Worm (Caenorhabditis elegans): ENCODE results near the gene sfxn-1.4.

DNA sequence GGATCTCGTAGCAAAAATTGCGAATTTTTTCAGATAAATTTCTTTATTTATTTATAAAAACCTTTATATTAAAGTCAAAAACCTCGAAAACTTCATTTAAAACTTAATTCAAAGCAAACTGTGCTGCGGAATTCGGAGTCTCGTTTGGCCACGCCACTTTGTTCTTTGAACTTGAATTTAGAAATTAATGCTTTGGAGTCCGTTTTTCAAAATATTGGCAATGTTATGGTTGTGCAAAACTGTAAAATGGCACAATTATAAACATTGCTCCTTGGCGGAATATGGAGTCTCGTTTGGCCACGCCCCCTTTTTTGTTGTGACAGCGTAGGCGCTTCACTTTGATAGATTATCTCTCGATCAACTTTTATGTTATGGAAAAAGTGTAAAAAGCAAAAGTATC, 38.5 kb upstream of the sfxn-1.4 start:
- TF ChIP-seq ama-1 (optimal IDR thresholded peaks at IDR 0.05) (no peak), elt-2 (tag; optimal IDR thresholded peaks at IDR 0.05) (no peak), zag-1 (tag; optimal IDR thresholded peaks at IDR 0.05) (no peak), lin-39 (tag; optimal IDR thresholded peaks at IDR 0.05) (no peak)
